Fruit fly (Drosophila melanogaster) S2 (cell line): Measurements from ENCODE around the gene CG5342.

ENCODE experiments used
- CG8478 ChIP-seq: fragments of >200 bp; optimal IDR thresholded peaks from 2 replicates; lab custom pipeline; 2018
- CTCF ChIP-seq, 2 experiments: fragments of >200 bp; optimal IDR thresholded peaks; 2 replicates each; lab custom pipeline; 2018

The CG5342 gene

dm6 chr3R:11568873-11569450 lies 9.7 kb upstream of the CG5342 start, which contains the start of gene Mrp4:
Gene Mrp4 (plus strand): TSS chr3R:11569250.
- no peak for TF ChIP-seq CG8478 (lab: Kevin White, UChicago)
- no peak for TF ChIP-seq CTCF (optimal IDR thresholded peaks at IDR 0.05; lab: Kevin White, UChicago)

dm6 chr3R:11569993-11570392 lies 8.6 kb upstream of the CG5342 start:
- TF ChIP-seq CTCF (optimal IDR thresholded peaks at IDR 0.05; lab: Kevin White, UChicago) = no peak
- no peak for TF ChIP-seq CG8478 (lab: Kevin White, UChicago)

- TF ChIP-seq CTCF (optimal IDR thresholded peaks at IDR 0.05; lab: Kevin White, UChicago) = no peak
- TF ChIP-seq CG8478 (lab: Kevin White, UChicago) = no peak
Observed at dm6 chr3R:11571408-11571807, 7.2 kb upstream of the CG5342 start.

dm6 chr3R:11581340-11582252 lies 3.0 kb downstream of the CG5342 start, which contains the start of gene wkd:
Gene wkd (plus strand): TSS chr3R:11581576.
- TF ChIP-seq CTCF (optimal IDR thresholded peaks at IDR 0.05; lab: Kevin White, UChicago) (peak; percentile 4 to 47), CG8478 (lab: Kevin White, UChicago) (no peak)

dm6 chr3R:11582253-11582589 lies 3.6 kb downstream of the CG5342 start:
- TF ChIP-seq CG8478 (lab: Kevin White, UChicago) (no peak), CTCF (optimal IDR thresholded peaks at IDR 0.05; lab: Kevin White, UChicago) (no peak)

dm6 chr3R:11589764-11590358 lies 11.2 kb downstream of the CG5342 start, which contains the start of gene CG6791:
Gene CG6791 (minus strand): TSS chr3R:11590146.
- no peak for TF ChIP-seq CG8478 (lab: Kevin White, UChicago)
- TF ChIP-seq CTCF (optimal IDR thresholded peaks at IDR 0.05; lab: Kevin White, UChicago) = peak; percentile 54 to 61

- no peak for TF ChIP-seq CG8478 (lab: Kevin White, UChicago)
- TF ChIP-seq CTCF (optimal IDR thresholded peaks at IDR 0.05; lab: Kevin White, UChicago) = no peak
Observed at dm6 chr3R:11595523-11595922, 16.9 kb downstream of the CG5342 start.

dm6 chr3R:11603136-11603535 lies 24.5 kb downstream of the CG5342 start:
- no peak for TF ChIP-seq CTCF (optimal IDR thresholded peaks at IDR 0.05; lab: Kevin White, UChicago)
- no peak for TF ChIP-seq CG8478 (lab: Kevin White, UChicago)

- TF ChIP-seq CTCF (optimal IDR thresholded peaks at IDR 0.05; lab: Kevin White, UChicago) = no peak
- no peak for TF ChIP-seq CG8478 (lab: Kevin White, UChicago)
Observed at dm6 chr3R:11604654-11605436, 26.2 kb downstream of the CG5342 start.

dm6 chr3R:11606679-11607078 lies 28.1 kb downstream of the CG5342 start:
- no peak for TF ChIP-seq CTCF (optimal IDR thresholded peaks at IDR 0.05; lab: Kevin White, UChicago)
- no peak for TF ChIP-seq CG8478 (lab: Kevin White, UChicago)

- TF ChIP-seq CTCF (optimal IDR thresholded peaks at IDR 0.05; lab: Kevin White, UChicago) (no peak), CG8478 (lab: Kevin White, UChicago) (no peak)
Observed at dm6 chr3R:11612467-11612866, 33.8 kb downstream of the CG5342 start.

dm6 chr3R:11613252-11614036 lies 34.8 kb downstream of the CG5342 start:
- TF ChIP-seq CG8478 (lab: Kevin White, UChicago) = no peak
- TF ChIP-seq CTCF (optimal IDR thresholded peaks at IDR 0.05; lab: Kevin White, UChicago) = peak; percentile 95 to 98

- TF ChIP-seq CTCF (optimal IDR thresholded peaks at IDR 0.05; lab: Kevin White, UChicago) (no peak), CG8478 (lab: Kevin White, UChicago) (no peak)
Observed at dm6 chr3R:11614107-11614506, 35.5 kb downstream of the CG5342 start.
